Fruit fly (Drosophila melanogaster) whole organism, embryonic: Measurements from ENCODE around the gene Eip75B.

Source experiments
- B-H2 ChIP-seq: fragments of 200-800 bp; sonication (Bioruptor generic); optimal IDR thresholded peaks from 2 replicates; lab custom pipeline; 2018; ENCODE audit warnings: missing biosample characterization, mild to moderate bottlenecking, missing genetic modification characterization
- CG10959 ChIP-seq: fragments of 200-800 bp; sonication (Bioruptor generic); IDR thresholded peaks from 2 replicates; pipeline ENCODE4 v1.3.6; 2022; ENCODE audit warnings: missing biosample characterization, missing genetic modification characterization
- CG1233 ChIP-seq: fragments of 200-800 bp; sonication (Bioruptor generic); optimal IDR thresholded peaks from 4 replicates; lab custom pipeline; 2018; ENCODE audit warnings: missing biosample characterization, mild to moderate bottlenecking, missing genetic modification characterization
- CG12659 ChIP-seq: fragments of 200-800 bp; sonication (Bioruptor generic); optimal IDR thresholded peaks from 3 replicates; lab custom pipeline; 2017; ENCODE audit warnings: mild to moderate bottlenecking, missing biosample characterization, missing genetic modification reagents, missing genetic modification characterization
- CG14860 ChIP-seq: fragments of 200-800 bp; sonication (Bioruptor generic); IDR thresholded peaks from 3 replicates; pipeline ENCODE4 v1.3.6; 2022; ENCODE audit warnings: missing biosample characterization, missing genetic modification characterization; ENCODE audit not compliant: partially characterized antibody
- CG15479 ChIP-seq: fragments of 200-800 bp; sonication (Bioruptor generic); optimal IDR thresholded peaks from 3 replicates; lab custom pipeline; 2019; ENCODE audit warnings: missing biosample characterization, mild to moderate bottlenecking, missing genetic modification characterization, moderate library complexity
- CG16815 ChIP-seq: fragments of 200-800 bp; sonication (Bioruptor generic); optimal IDR thresholded peaks from 3 replicates; lab custom pipeline; 2017; ENCODE audit warnings: missing biosample characterization, mild to moderate bottlenecking, missing genetic modification characterization
- CG17385 ChIP-seq: fragments of 200-800 bp; sonication (Bioruptor generic); optimal IDR thresholded peaks from 3 replicates; lab custom pipeline; 2018; ENCODE audit warnings: missing biosample characterization, mild to moderate bottlenecking, missing genetic modification characterization
- CG17802 ChIP-seq: fragments of 200-800 bp; sonication (Bioruptor generic); optimal IDR thresholded peaks from 2 replicates; lab custom pipeline; 2018; ENCODE audit warnings: missing biosample characterization, mild to moderate bottlenecking, missing genetic modification characterization, moderate library complexity
- CG18599 ChIP-seq: fragments of 200-800 bp; sonication (Bioruptor generic); optimal IDR thresholded peaks from 3 replicates; lab custom pipeline; 2017; ENCODE audit warnings: missing biosample characterization, missing genetic modification characterization, mild to moderate bottlenecking, moderate library complexity, missing genetic modification reagents
- CG2129 ChIP-seq: fragments of 200-800 bp; sonication (Bioruptor generic); IDR thresholded peaks from 2 replicates; pipeline ENCODE4 v1.3.6; 2022; ENCODE audit warnings: missing biosample characterization, missing genetic modification characterization; ENCODE audit not compliant: partially characterized antibody
- CG2202 ChIP-seq: fragments of 200-800 bp; sonication (Bioruptor generic); optimal IDR thresholded peaks from 2 replicates; lab custom pipeline; 2018; ENCODE audit warnings: missing biosample characterization, mild to moderate bottlenecking, missing genetic modification characterization
- CG34224 ChIP-seq: fragments of 200-800 bp; sonication (Bioruptor generic); IDR thresholded peaks from 3 replicates; pipeline ENCODE4 v1.3.6; 2022; ENCODE audit warnings: missing biosample characterization, missing genetic modification characterization; ENCODE audit not compliant: partially characterized antibody
- CG6272 ChIP-seq: fragments of 200-800 bp; sonication (Bioruptor generic); IDR thresholded peaks from 2 replicates; pipeline ENCODE4 v1.3.6; 2022; ENCODE audit warnings: missing biosample characterization, missing genetic modification characterization
- CG7271 ChIP-seq: fragments of 200-800 bp; sonication (Bioruptor generic); optimal IDR thresholded peaks from 2 replicates; lab custom pipeline; 2018; ENCODE audit warnings: missing biosample characterization, mild to moderate bottlenecking, missing genetic modification characterization, moderate library complexity
- CG7357 ChIP-seq: fragments of 200-800 bp; sonication (Bioruptor generic); IDR thresholded peaks from 3 replicates; pipeline ENCODE4 v1.3.6; 2022; ENCODE audit warnings: missing biosample characterization, missing genetic modification characterization
- CG8765 ChIP-seq: fragments of 200-800 bp; sonication (Bioruptor generic); IDR thresholded peaks from 2 replicates; pipeline ENCODE4 v1.3.6; 2022; ENCODE audit warnings: missing biosample characterization, missing genetic modification characterization
- CG9215 ChIP-seq: fragments of 200-800 bp; sonication (Bioruptor generic); IDR thresholded peaks from 2 replicates; pipeline ENCODE4 v1.3.6; 2022; ENCODE audit warnings: missing biosample characterization, missing genetic modification characterization
- Camta ChIP-seq: fragments of 200-800 bp; sonication (Bioruptor generic); optimal IDR thresholded peaks from 2 replicates; lab custom pipeline; 2016; ENCODE audit warnings: missing biosample characterization, missing genetic modification characterization
- Dip2 ChIP-seq: fragments of 200-800 bp; sonication (Bioruptor generic); IDR thresholded peaks from 2 replicates; pipeline ENCODE4 v1.3.6; 2022; ENCODE audit warnings: missing biosample characterization, missing genetic modification characterization
- Gsc ChIP-seq: fragments of 200-800 bp; sonication (Bioruptor generic); IDR thresholded peaks from 2 replicates; pipeline ENCODE4 v1.3.6; 2022; ENCODE audit warnings: missing biosample characterization, missing genetic modification characterization
- H2.0 ChIP-seq: fragments of 200-800 bp; sonication (Bioruptor generic); IDR thresholded peaks from 2 replicates; pipeline ENCODE4 v1.3.6; 2022; ENCODE audit warnings: missing biosample characterization, missing genetic modification characterization
- HLH54F ChIP-seq: fragments of 200-800 bp; sonication (Bioruptor generic); optimal IDR thresholded peaks from 3 replicates; lab custom pipeline; 2016; ENCODE audit warnings: missing biosample characterization, missing genetic modification characterization
- HLHmδ ChIP-seq: fragments of 200-800 bp; sonication (Bioruptor generic); optimal IDR thresholded peaks from 2 replicates; lab custom pipeline; 2018; ENCODE audit warnings: missing biosample characterization, mild to moderate bottlenecking, missing genetic modification characterization, moderate library complexity
- Hand ChIP-seq: fragments of 200-800 bp; sonication (Bioruptor generic); optimal IDR thresholded peaks from 2 replicates; lab custom pipeline; 2017; ENCODE audit warnings: mild to moderate bottlenecking, missing biosample characterization, missing genetic modification reagents, missing genetic modification characterization
- Med ChIP-seq: fragments of 200-800 bp; sonication (Bioruptor generic); peaks from one replicate; lab custom pipeline; 2016; ENCODE audit warnings: missing biosample characterization, missing genetic modification characterization, mild to moderate bottlenecking, inconsistent platforms, moderate library complexity
- Myb ChIP-seq: fragments of 200-800 bp; sonication (Bioruptor generic); optimal IDR thresholded peaks from 2 replicates; lab custom pipeline; 2016; ENCODE audit warnings: missing biosample characterization, missing genetic modification characterization
- Oaz ChIP-seq: fragments of 200-800 bp; sonication (Bioruptor generic); IDR thresholded peaks from 2 replicates; pipeline ENCODE4 v1.3.6; 2022; ENCODE audit warnings: missing biosample characterization, missing genetic modification characterization
- Pdp1 ChIP-seq, 2 experiments: fragments of 200-800 bp; sonication (Bioruptor generic); optimal IDR thresholded peaks; 3 replicates each; lab custom pipeline; 2016; ENCODE audit warnings: missing biosample characterization in 2 of 2, missing genetic modification characterization in 2 of 2, mild to moderate bottlenecking in 1 of 2, moderate library complexity in 1 of 2
- Ravus ChIP-seq: fragments of 200-800 bp; sonication (Bioruptor generic); IDR thresholded peaks from 2 replicates; pipeline ENCODE4 v1.3.6; 2022; ENCODE audit warnings: missing biosample characterization, missing genetic modification characterization
- Sin3A ChIP-seq: fragments of >200 bp; optimal IDR thresholded peaks from 2 replicates; lab custom pipeline; 2018
- Sox100B ChIP-seq: fragments of 200-800 bp; sonication (Bioruptor generic); optimal IDR thresholded peaks from 3 replicates; lab custom pipeline; 2018; ENCODE audit warnings: missing biosample characterization, mild to moderate bottlenecking, missing genetic modification characterization
- Sry-β ChIP-seq: fragments of 200-800 bp; sonication (Bioruptor generic); optimal IDR thresholded peaks from 2 replicates; lab custom pipeline; 2018; ENCODE audit warnings: missing biosample characterization, mild to moderate bottlenecking, missing genetic modification characterization, moderate library complexity
- TFAM ChIP-seq: fragments of 200-800 bp; sonication (Bioruptor generic); optimal IDR thresholded peaks from 2 replicates; lab custom pipeline; 2017; ENCODE audit warnings: missing biosample characterization, missing genetic modification characterization, inconsistent platforms
- Xrp1 ChIP-seq: fragments of 200-800 bp; sonication (Bioruptor generic); IDR thresholded peaks from 2 replicates; pipeline ENCODE4 v1.3.6; 2022; ENCODE audit warnings: missing biosample characterization, missing genetic modification characterization
- ab ChIP-seq: fragments of 200-800 bp; sonication (Bioruptor generic); optimal IDR thresholded peaks from 2 replicates; lab custom pipeline; 2016; ENCODE audit warnings: missing biosample characterization, missing genetic modification characterization
- abd-A ChIP-seq: fragments of 200-800 bp; sonication (Bioruptor generic); optimal IDR thresholded peaks from 3 replicates; lab custom pipeline; 2019; ENCODE audit warnings: missing biosample characterization, mild to moderate bottlenecking, missing genetic modification characterization, moderate library complexity
- ato ChIP-seq: fragments of 200-800 bp; sonication (Bioruptor generic); IDR thresholded peaks from 2 replicates; pipeline ENCODE4 v1.3.6; 2022; ENCODE audit warnings: missing biosample characterization, missing genetic modification characterization; ENCODE audit not compliant: partially characterized antibody
- cas ChIP-seq: fragments of 200-800 bp; sonication (Bioruptor generic); IDR thresholded peaks from 2 replicates; pipeline ENCODE4 v1.3.6; 2022; ENCODE audit warnings: missing biosample characterization, missing genetic modification characterization
- exex ChIP-seq: fragments of 200-800 bp; sonication (Bioruptor generic); optimal IDR thresholded peaks from 4 replicates; lab custom pipeline; 2018; ENCODE audit warnings: missing biosample characterization, mild to moderate bottlenecking, missing genetic modification characterization, moderate library complexity
- her ChIP-seq: fragments of 200-800 bp; sonication (Bioruptor generic); optimal IDR thresholded peaks from 2 replicates; lab custom pipeline; 2016; ENCODE audit warnings: missing biosample characterization, missing genetic modification characterization
- jumu ChIP-seq: fragments of 200-800 bp; sonication (Bioruptor generic); optimal IDR thresholded peaks from 3 replicates; lab custom pipeline; 2016; ENCODE audit warnings: missing biosample characterization, missing genetic modification characterization
- luna ChIP-seq: fragments of 200-800 bp; sonication (Bioruptor generic); optimal IDR thresholded peaks from 2 replicates; lab custom pipeline; 2016; ENCODE audit warnings: missing biosample characterization, missing genetic modification characterization
- odd ChIP-seq: fragments of 200-800 bp; sonication (Bioruptor generic); optimal IDR thresholded peaks from 2 replicates; lab custom pipeline; 2017; ENCODE audit warnings: missing biosample characterization, mild to moderate bottlenecking, missing genetic modification characterization
- pb ChIP-seq: fragments of 200-800 bp; sonication (Bioruptor generic); optimal IDR thresholded peaks from 3 replicates; lab custom pipeline; 2016; ENCODE audit warnings: missing biosample characterization, missing genetic modification characterization
- rib ChIP-seq: fragments of 200-800 bp; sonication (Bioruptor generic); IDR thresholded peaks from 2 replicates; pipeline ENCODE4 v1.3.6; 2022; ENCODE audit warnings: missing biosample characterization, missing genetic modification characterization
- schlank ChIP-seq: fragments of 200-800 bp; sonication (Bioruptor generic); optimal IDR thresholded peaks from 2 replicates; lab custom pipeline; 2018; ENCODE audit warnings: missing biosample characterization, mild to moderate bottlenecking, missing genetic modification characterization
- tgo ChIP-seq: fragments of 200-800 bp; sonication (Bioruptor generic); IDR thresholded peaks from 3 replicates; pipeline ENCODE4 v1.3.6; 2022; ENCODE audit warnings: missing biosample characterization, missing genetic modification characterization
- tup ChIP-seq: fragments of 200-800 bp; sonication (Bioruptor generic); optimal IDR thresholded peaks from 2 replicates; lab custom pipeline; 2016; ENCODE audit warnings: missing biosample characterization, mild to moderate bottlenecking, missing genetic modification characterization, moderate library complexity
- unc-4 ChIP-seq: fragments of 200-800 bp; sonication (Bioruptor generic); IDR thresholded peaks from 2 replicates; pipeline ENCODE4 v1.3.6; 2022; ENCODE audit warnings: missing biosample characterization, missing genetic modification characterization; ENCODE audit not compliant: partially characterized antibody
- usp ChIP-seq: fragments of >200 bp; optimal IDR thresholded peaks from 2 replicates; lab custom pipeline; 2017; ENCODE audit warnings: missing biosample characterization, missing genetic modification characterization

Eip75B gene

dm6 chr3L:17907609-17908160, 156.8 kb downstream of the Eip75B start, which contains the start of the genes Prestin and Wdr92 (continued):
- TF ChIP-seq CG16815 (no peak), CG14860 (peak; percentile 75), jumu (GFP tag; lab: Kevin White, UChicago) (no peak), CG34224 (GFP tag; lab: Robert Waterston, UW) (peak; percentile 78), HLHmδ (GFP tag; lab: Kevin White, UChicago) (no peak), luna (GFP tag; lab: Kevin White, UChicago) (no peak), ato (GFP tag; lab: Robert Waterston, UW) (peak; percentile 52; the same call in 1 of the 2 replicates), CG1233 (GFP tag; lab: Kevin White, UChicago) (no peak), CG17802 (tag; lab: Kevin White, UChicago) (no peak), TFAM (GFP tag; lab: Kevin White, UChicago) (no peak), abd-A (tag; lab: Kevin White, UChicago) (peak; percentile 55), Gsc (no peak), odd (GFP tag; lab: Kevin White, UChicago) (peak; percentile 48), rib (GFP tag; lab: Robert Waterston, UW) (0 out of 2 replicates have a peak, but pooled peaks have one; percentile 18), Sry-β (GFP tag; lab: Kevin White, UChicago) (no peak), Sox100B (peak; percentile 5), CG8765 (GFP tag; lab: Robert Waterston, UW) (no peak), ab (GFP tag; lab: Kevin White, UChicago) (no peak), CG15479 (GFP tag; lab: Kevin White, UChicago) (no peak), Xrp1 (GFP tag; lab: Robert Waterston, UW) (no peak), exex (tag; lab: Kevin White, UChicago) (peak; percentile 10), tup (GFP tag; lab: Kevin White, UChicago) (no peak), CG18599 (GFP tag; lab: Kevin White, UChicago) (peak; percentile 15), Med (GFP tag; lab: Kevin White, UChicago) (peak; percentile 94), CG9215 (GFP tag; lab: Robert Waterston, UW) (no peak), Oaz (GFP tag; lab: Robert Waterston, UW) (no peak), Myb (GFP tag; lab: Kevin White, UChicago) (peak; percentile 3), Dip2 (GFP tag; lab: Robert Waterston, UW) (no peak), CG7271 (no peak), CG10959 (GFP tag; lab: Robert Waterston, UW) (no peak), her (GFP tag; lab: Kevin White, UChicago) (peak; percentile 13), CG17385 (peak; percentile 94), CG2129 (peak; percentile 36; the same call in 1 of the 2 replicates), H2.0 (GFP tag; lab: Robert Waterston, UW) (no peak), Pdp1 (GFP tag; optimal IDR thresholded peaks at IDR 0.05; lab: Kevin White, UChicago) (peak in 1 of 2 experiments; percentile 82), cas (no peak), usp (GFP tag; lab: Kevin White, UChicago) (no peak), schlank (tag; lab: Kevin White, UChicago) (no peak), HLH54F (GFP tag; lab: Kevin White, UChicago) (no peak), tgo (GFP tag; lab: Robert Waterston, UW) (no peak), CG7357 (no peak), CG2202 (tag; lab: Kevin White, UChicago) (no peak), Ravus (GFP tag; lab: Robert Waterston, UW) (no peak), Sin3A (lab: Kevin White, UChicago) (peak; percentile 37), CG12659 (GFP tag; lab: Kevin White, UChicago) (peak; percentile 64), B-H2 (GFP tag; lab: Kevin White, UChicago) (peak; percentile 51), Camta (GFP tag; lab: Kevin White, UChicago) (no peak), unc-4 (GFP tag; lab: Robert Waterston, UW) (peak; percentile 94), pb (GFP tag; lab: Kevin White, UChicago) (no peak), CG6272 (GFP tag; lab: Robert Waterston, UW) (no peak), Hand (peak; percentile 41)
